Worm (Caenorhabditis elegans) whole organism, midembryonic: ENCODE data around the gene rfc-4.

ENCODE experiments used
- flt-1 ChIP-seq: fragments of 200-800 bp; sonication (Bioruptor generic); IDR thresholded peaks from 2 replicates; pipeline ENCODE4 v1.3.6; 2022; ENCODE audit warnings: missing genetic modification characterization, missing compliant biosample characterization
- med-1 ChIP-seq: sonication (generic microtip); optimal IDR thresholded peaks from 2 replicates; lab custom pipeline; 2017; ENCODE audit warnings: missing genetic modification characterization, mild to moderate bottlenecking, missing compliant biosample characterization, antibody characterized with exemption, missing genetic modification reagents; ENCODE audit not compliant: insufficient read depth
- tab-1 ChIP-seq: fragments of 200-800 bp; sonication (Bioruptor generic); IDR thresholded peaks from 2 replicates; pipeline ENCODE4 v1.3.6; 2022; ENCODE audit warnings: missing genetic modification characterization, missing compliant biosample characterization

DNA sequence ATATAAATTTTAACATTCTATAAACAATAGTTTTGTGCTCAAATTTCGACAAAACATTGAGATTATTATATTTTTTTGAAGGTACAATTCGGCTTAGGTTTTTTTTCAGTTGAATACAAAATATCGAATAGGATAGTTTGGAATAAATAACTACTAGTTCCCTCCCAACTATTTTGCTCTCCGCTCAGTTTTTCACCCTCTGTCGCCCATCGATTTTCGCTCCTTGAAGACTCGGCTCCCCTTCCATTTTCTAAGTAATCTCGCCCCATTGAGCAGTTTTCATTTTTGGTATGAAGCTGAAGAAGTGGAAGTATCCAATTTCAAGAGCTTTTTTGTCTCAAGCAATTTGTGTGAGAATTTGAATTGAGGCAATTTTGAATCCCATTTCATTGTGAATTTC is 1.6 kb downstream of the rfc-4 start, which contains the start of gene F31E3.2:
- TF ChIP-seq med-1 (GFP tag; lab: Kevin White, UChicago), result no peak
- no peak for TF ChIP-seq tab-1
- no peak for TF ChIP-seq flt-1 (GFP tag; lab: Robert Waterston, UW)
